Worm (Caenorhabditis elegans) whole organism, L4 larva: ENCODE results near the gene plx-2.
A peak's percentile ranks its signal among the peaks of the same experiment; 100 is the strongest.

ENCODE experiments used
- D1046.2 ChIP-seq: fragments of 200-800 bp; sonication (Bioruptor generic); IDR thresholded peaks from 2 replicates; pipeline ENCODE4 v1.3.6; 2022; ENCODE audit warnings: missing genetic modification characterization, missing compliant biosample characterization
- F10B5.3 ChIP-seq: sonication (generic microtip); optimal IDR thresholded peaks from 2 replicates; lab custom pipeline; 2016; ENCODE audit warnings: mild to moderate bottlenecking, missing genetic modification characterization, missing compliant biosample characterization
- F26F4.8 ChIP-seq: fragments of 200-800 bp; sonication (Bioruptor generic); conservative IDR thresholded peaks from 2 replicates; pipeline ENCODE4 v1.3.6; 2022; ENCODE audit warnings: missing genetic modification characterization, missing compliant biosample characterization
- T26A8.4 ChIP-seq: fragments of 200-800 bp; sonication (Bioruptor generic); IDR thresholded peaks from 2 replicates; pipeline ENCODE4 v1.3.6; 2022; ENCODE audit warnings: missing genetic modification characterization, missing compliant biosample characterization
- aha-1 ChIP-seq: fragments of 150-350 bp; peaks from one replicate; lab custom pipeline; 2014; ENCODE audit warnings: missing biosample characterization, missing genetic modification characterization
- arid-1 ChIP-seq: fragments of 200-800 bp; sonication (Bioruptor generic); conservative IDR thresholded peaks from 2 replicates; pipeline ENCODE4 v1.3.6; 2022; ENCODE audit warnings: missing genetic modification reagents, missing genetic modification characterization, missing compliant biosample characterization
- ceh-20 ChIP-seq: fragments of 200-800 bp; sonication (Bioruptor generic); IDR thresholded peaks from 2 replicates; pipeline ENCODE4 v1.3.6; 2022; ENCODE audit warnings: missing genetic modification reagents, missing genetic modification characterization, missing compliant biosample characterization
- ceh-32 ChIP-seq: sonication (generic microtip); optimal IDR thresholded peaks from 2 replicates; lab custom pipeline; 2016; ENCODE audit warnings: mild to moderate bottlenecking, missing genetic modification characterization, missing compliant biosample characterization; ENCODE audit not compliant: poor library complexity
- ctbp-1 ChIP-seq: fragments of 200-800 bp; sonication (Bioruptor generic); IDR thresholded peaks from 2 replicates; pipeline ENCODE4 v1.3.6; 2022; ENCODE audit warnings: missing genetic modification reagents, missing genetic modification characterization, missing compliant biosample characterization
- daf-16 ChIP-seq, 3 experiments: sonication (generic microtip); optimal IDR thresholded peaks; 2 replicates each; lab custom pipeline; 2016 to 2017; ENCODE audit warnings: missing genetic modification characterization in 3 of 3, missing genetic modification reagents in 3 of 3, mild to moderate bottlenecking in 2 of 3, missing compliant biosample characterization in 2 of 3, missing biosample characterization in 1 of 3, moderate library complexity in 1 of 3
- daf-19 ChIP-seq: fragments of 200-800 bp; sonication (Bioruptor generic); conservative IDR thresholded peaks from 2 replicates; pipeline ENCODE4 v1.3.6; 2022; ENCODE audit warnings: missing genetic modification characterization, missing compliant biosample characterization
- daf-8 ChIP-seq: fragments of 200-800 bp; sonication (Bioruptor generic); IDR thresholded peaks from 2 replicates; pipeline ENCODE4 v1.3.6; 2022; ENCODE audit warnings: missing genetic modification characterization, missing compliant biosample characterization
- dmd-6 ChIP-seq: fragments of 200-800 bp; sonication (Bioruptor generic); IDR thresholded peaks from 2 replicates; pipeline ENCODE4 v1.3.6; 2022; ENCODE audit warnings: missing genetic modification reagents, missing genetic modification characterization, missing compliant biosample characterization
- duxl-1 ChIP-seq: sonication (generic microtip); optimal IDR thresholded peaks from 2 replicates; lab custom pipeline; 2016; ENCODE audit warnings: mild to moderate bottlenecking, missing genetic modification characterization, moderate library complexity, missing compliant biosample characterization; ENCODE audit not compliant: poor library complexity
- dve-1 ChIP-seq: sonication (generic microtip); optimal IDR thresholded peaks from 2 replicates; lab custom pipeline; 2017; ENCODE audit warnings: antibody characterized with exemption, mild to moderate bottlenecking, missing genetic modification characterization, missing compliant biosample characterization; ENCODE audit not compliant: insufficient read depth
- egl-43 ChIP-seq: fragments of 200-800 bp; sonication (Bioruptor generic); IDR thresholded peaks from 2 replicates; pipeline ENCODE4 v1.3.6; 2022; ENCODE audit warnings: missing genetic modification reagents, missing genetic modification characterization, missing compliant biosample characterization
- hif-1 ChIP-seq, 2 experiments: sonication (generic microtip); optimal IDR thresholded peaks; 2 replicates each; lab custom pipeline; 2016 to 2017; ENCODE audit warnings: missing compliant biosample characterization in 2 of 2, missing genetic modification characterization in 2 of 2, missing genetic modification reagents in 2 of 2, missing genotype in 2 of 2, mild to moderate bottlenecking in 1 of 2
- hlh-11 ChIP-seq: fragments of 200-800 bp; sonication (Bioruptor generic); optimal IDR thresholded peaks from 2 replicates; lab custom pipeline; 2018; ENCODE audit warnings: mild to moderate bottlenecking, missing genetic modification characterization, missing compliant biosample characterization
- hlh-30 ChIP-seq: sonication (generic microtip); optimal IDR thresholded peaks from 2 replicates; lab custom pipeline; 2017; ENCODE audit warnings: antibody characterized with exemption, mild to moderate bottlenecking, missing genetic modification characterization, missing compliant biosample characterization; ENCODE audit not compliant: insufficient read depth
- hmg-1.1 ChIP-seq: fragments of 200-800 bp; sonication (Bioruptor generic); IDR thresholded peaks from 2 replicates; pipeline ENCODE4 v1.3.6; 2022; ENCODE audit warnings: missing genetic modification reagents, missing genetic modification characterization, missing compliant biosample characterization
- lin-1 ChIP-seq: fragments of 200-800 bp; sonication (Bioruptor generic); IDR thresholded peaks from 2 replicates; pipeline ENCODE4 v1.3.6; 2022; ENCODE audit warnings: missing genetic modification reagents, missing genetic modification characterization, missing compliant biosample characterization
- lin-13 ChIP-seq: fragments of 150-350 bp; optimal IDR thresholded peaks from 2 replicates; lab custom pipeline; 2014; ENCODE audit warnings: missing biosample characterization, missing genetic modification reagents, missing genetic modification characterization
- lin-15B ChIP-seq: fragments of 150-350 bp; sonication (generic microtip); optimal IDR thresholded peaks from 3 replicates; lab custom pipeline; 2014; ENCODE audit warnings: missing biosample characterization, missing genetic modification characterization
- lin-29 ChIP-seq: fragments of 200-800 bp; sonication (Bioruptor generic); IDR thresholded peaks from 2 replicates; pipeline ENCODE4 v1.3.6; 2022; ENCODE audit warnings: missing genetic modification reagents, missing genetic modification characterization, missing compliant biosample characterization
- lin-38 ChIP-seq: fragments of 200-800 bp; sonication (Bioruptor generic); IDR thresholded peaks from 2 replicates; pipeline ENCODE4 v1.3.6; 2022; ENCODE audit warnings: missing genetic modification reagents, missing genetic modification characterization, missing compliant biosample characterization
- mdl-1 ChIP-seq, 2 experiments: fragments of 150-350 bp in 1 of 2; sonication (generic microtip) in 1 of 2; optimal IDR thresholded peaks; 2 replicates each; lab custom pipeline; 2014 to 2017; ENCODE audit warnings: missing biosample characterization in 2 of 2, missing genetic modification characterization in 2 of 2
- mdt-29 ChIP-seq: fragments of 200-800 bp; sonication (Bioruptor generic); IDR thresholded peaks from 2 replicates; pipeline ENCODE4 v1.3.6; 2022; ENCODE audit warnings: missing genetic modification reagents, missing genetic modification characterization, missing compliant biosample characterization
- mes-2 ChIP-seq: sonication (generic microtip); optimal IDR thresholded peaks from 2 replicates; lab custom pipeline; 2016; ENCODE audit warnings: missing genotype, mild to moderate bottlenecking, missing genetic modification characterization, missing compliant biosample characterization; ENCODE audit not compliant: poor library complexity, severe bottlenecking
- mxl-3 ChIP-seq: fragments of 200-800 bp; sonication (Bioruptor generic); optimal IDR thresholded peaks from 2 replicates; lab custom pipeline; 2018; ENCODE audit warnings: mild to moderate bottlenecking, missing genetic modification characterization, missing compliant biosample characterization
- nhr-10 ChIP-seq: fragments of 150-350 bp; optimal IDR thresholded peaks from 2 replicates; lab custom pipeline; 2014; ENCODE audit warnings: missing biosample characterization, missing genetic modification characterization
- nhr-11 ChIP-seq: fragments of 150-350 bp; optimal IDR thresholded peaks from 2 replicates; lab custom pipeline; 2014; ENCODE audit warnings: missing biosample characterization, missing genetic modification characterization
- nhr-25 ChIP-seq: sonication (generic microtip); optimal IDR thresholded peaks from 2 replicates; lab custom pipeline; 2017; ENCODE audit warnings: missing genetic modification characterization, mild to moderate bottlenecking, missing compliant biosample characterization, antibody characterized with exemption, moderate library complexity, borderline replicate concordance; ENCODE audit not compliant: insufficient read depth
- nhr-28 ChIP-seq: fragments of 150-350 bp; optimal IDR thresholded peaks from 2 replicates; lab custom pipeline; 2014; ENCODE audit warnings: missing biosample characterization, missing genetic modification characterization
- nhr-48 ChIP-seq: sonication (generic microtip); optimal IDR thresholded peaks from 2 replicates; lab custom pipeline; 2016; ENCODE audit warnings: mild to moderate bottlenecking, missing genetic modification characterization, missing compliant biosample characterization
- nhr-76 ChIP-seq: fragments of 150-350 bp; optimal IDR thresholded peaks from 2 replicates; lab custom pipeline; 2014; ENCODE audit warnings: missing biosample characterization, missing genetic modification characterization
- nhr-77 ChIP-seq: fragments of 150-350 bp; optimal IDR thresholded peaks from 2 replicates; lab custom pipeline; 2014; ENCODE audit warnings: missing biosample characterization, missing genetic modification characterization
- pqm-1 ChIP-seq: sonication (generic microtip); optimal IDR thresholded peaks from 2 replicates; lab custom pipeline; 2017; ENCODE audit warnings: missing biosample characterization, missing genetic modification characterization
- sdz-12 ChIP-seq: fragments of 200-800 bp; sonication (Bioruptor generic); optimal IDR thresholded peaks from 2 replicates; lab custom pipeline; 2018; ENCODE audit warnings: mild to moderate bottlenecking, missing genetic modification characterization, missing compliant biosample characterization
- set-16 ChIP-seq: fragments of 200-800 bp; sonication (Bioruptor generic); IDR thresholded peaks from 2 replicates; pipeline ENCODE4 v1.3.6; 2022; ENCODE audit warnings: missing genetic modification reagents, missing genetic modification characterization, missing compliant biosample characterization
- spr-1 ChIP-seq: sonication (generic microtip); optimal IDR thresholded peaks from 2 replicates; lab custom pipeline; 2016; ENCODE audit warnings: mild to moderate bottlenecking, missing genetic modification characterization, missing compliant biosample characterization
- tra-1 ChIP-seq: fragments of 200-800 bp; sonication (Bioruptor generic); IDR thresholded peaks from 2 replicates; pipeline ENCODE4 v1.3.6; 2022; ENCODE audit warnings: missing genetic modification reagents, missing genetic modification characterization, missing compliant biosample characterization
- unc-62 ChIP-seq, 3 experiments: fragments of 150-350 bp in 1 of 3; sonication (generic microtip); optimal IDR thresholded peaks in 2 of 3; peaks in 1 of 3; 1 replicate in 1 of 3; 2 replicates in 2 of 3; lab custom pipeline; 2014 to 2017; ENCODE audit warnings: missing biosample characterization in 3 of 3, missing genetic modification characterization in 3 of 3, missing genetic modification reagents in 3 of 3, missing genotype in 1 of 3
- vab-7 ChIP-seq: fragments of 200-800 bp; sonication (Bioruptor generic); IDR thresholded peaks from 2 replicates; pipeline ENCODE4 v1.3.6; 2022; ENCODE audit warnings: missing genetic modification reagents, missing genetic modification characterization, missing compliant biosample characterization
- zag-1 ChIP-seq: fragments of 150-350 bp; optimal IDR thresholded peaks from 2 replicates; lab custom pipeline; 2014; ENCODE audit warnings: missing biosample characterization, missing genetic modification characterization
- zfp-2 ChIP-seq: sonication (generic microtip); optimal IDR thresholded peaks from 2 replicates; lab custom pipeline; 2016; ENCODE audit warnings: mild to moderate bottlenecking, missing genetic modification characterization, missing compliant biosample characterization
- zfp-3 ChIP-seq: fragments of 200-800 bp; sonication (Bioruptor generic); conservative IDR thresholded peaks from 2 replicates; pipeline ENCODE4 v1.3.6; 2022; ENCODE audit warnings: missing genetic modification reagents, missing genetic modification characterization, missing compliant biosample characterization
- zip-2 ChIP-seq: fragments of 150-350 bp; optimal IDR thresholded peaks from 2 replicates; lab custom pipeline; 2014; ENCODE audit warnings: missing biosample characterization, missing genetic modification characterization

Gene plx-2

DNA sequence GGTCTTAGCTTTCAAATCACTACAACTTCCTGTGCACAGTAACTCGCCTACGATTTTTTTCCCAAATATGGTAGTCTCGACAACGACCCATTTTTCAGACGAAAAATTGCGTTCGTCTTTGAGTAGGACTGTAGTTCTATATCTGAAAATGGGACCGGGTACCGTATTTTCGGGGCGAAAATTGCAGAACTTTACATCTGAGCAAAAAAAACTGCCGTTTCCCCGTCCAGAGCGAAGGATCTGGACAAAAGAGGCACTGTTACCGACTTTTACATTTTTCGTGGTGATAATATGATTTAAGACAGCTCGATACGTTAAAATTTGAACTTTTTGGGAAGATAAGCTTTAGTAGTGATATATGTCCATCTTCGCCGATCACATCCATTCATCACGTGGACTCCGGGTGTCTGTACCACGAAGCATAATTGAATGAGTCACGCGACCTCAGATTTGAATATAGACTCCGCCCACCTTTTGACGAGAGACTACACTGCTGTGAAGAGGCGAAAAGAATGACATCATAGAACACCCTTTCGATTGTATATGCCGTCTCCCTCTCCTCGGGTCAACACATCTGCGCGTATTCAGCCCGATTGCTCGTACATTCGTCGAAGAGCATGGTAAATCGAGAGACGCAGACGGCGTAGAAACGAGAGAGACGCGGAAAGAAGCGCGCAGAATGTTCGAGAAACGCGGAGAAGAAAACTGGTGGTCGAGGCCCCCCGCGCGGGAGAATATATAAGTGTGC lies 19.8 kb downstream of the plx-2 start:
- TF ChIP-seq T26A8.4 (GFP tag; lab: Robert Waterston, UW): peak; percentile 76
- TF ChIP-seq mxl-3 (GFP tag; lab: Kevin White, UChicago): peak; percentile 70
- peak; percentile 56 for TF ChIP-seq mes-2
- TF ChIP-seq F26F4.8: no peak
- TF ChIP-seq daf-19 (GFP tag; lab: Robert Waterston, UW): 0 out of 2 replicates have a peak, but pooled peaks have one; percentile 8
- peak; percentile 95 for TF ChIP-seq dve-1 (tag; lab: Kevin White, UChicago)
- peak; percentile 96 for TF ChIP-seq hlh-11
- peak in 1 of 2 experiments; percentile 89 for TF ChIP-seq daf-16 (GFP tag; optimal IDR thresholded peaks at IDR 0.05; lab: Kevin White, UChicago)
- peak; percentile 69 for TF ChIP-seq daf-16 (tag; optimal IDR thresholded peaks at IDR 0.05; lab: Kevin White, UChicago)
- TF ChIP-seq duxl-1 (tag; lab: Kevin White, UChicago): no peak
- peak; percentile 62; the same call in 1 of the 2 replicates for TF ChIP-seq arid-1
- peak; percentile 58 for TF ChIP-seq zip-2
- peak; percentile 36 for TF ChIP-seq ceh-32 (tag; lab: Kevin White, UChicago)
- TF ChIP-seq lin-13 (GFP tag; lab: Kevin White, UChicago): no peak
- no peak for TF ChIP-seq pqm-1
- peak; percentile 36 for TF ChIP-seq nhr-28 (tag; lab: Kevin White, UChicago)
- TF ChIP-seq sdz-12 (GFP tag; lab: Kevin White, UChicago): no peak
- TF ChIP-seq unc-62 (GFP tag; optimal IDR thresholded peaks at IDR 0.05 in 1 of 2; lab: Kevin White, UChicago): peak in 1 of 2 experiments; percentile 99
- TF ChIP-seq unc-62 (tag; optimal IDR thresholded peaks at IDR 0.05; lab: Kevin White, UChicago): no peak
- peak; percentile 64; the same call in 1 of the 2 replicates for TF ChIP-seq ctbp-1 (GFP tag; lab: Robert Waterston, UW)
- peak; percentile 94 for TF ChIP-seq mdt-29 (GFP tag; lab: Robert Waterston, UW)
- no peak for TF ChIP-seq D1046.2 (GFP tag; lab: Robert Waterston, UW)
- TF ChIP-seq ceh-20 (GFP tag; lab: Robert Waterston, UW): 0 out of 2 replicates have a peak, but pooled peaks have one; percentile 34
- TF ChIP-seq nhr-48 (tag; lab: Kevin White, UChicago): peak; percentile 81
- peak; percentile 61 for TF ChIP-seq nhr-77
- no peak for TF ChIP-seq zag-1 (tag; lab: Kevin White, UChicago)
- no peak for TF ChIP-seq zfp-2 (tag; lab: Kevin White, UChicago)
- peak; percentile 89 for TF ChIP-seq hlh-30 (tag; lab: Kevin White, UChicago)
- TF ChIP-seq lin-38: peak; percentile 74
- peak; percentile 61 for TF ChIP-seq hmg-1.1 (GFP tag; lab: Robert Waterston, UW)
- no peak for TF ChIP-seq tra-1 (GFP tag; lab: Robert Waterston, UW)
- TF ChIP-seq set-16 (GFP tag; lab: Robert Waterston, UW): peak; percentile 90
- TF ChIP-seq aha-1 (tag; lab: Kevin White, UChicago): peak; percentile 98
- TF ChIP-seq zfp-3 (GFP tag; lab: Robert Waterston, UW): no peak
- peak; percentile 69; the same call in 1 of the 2 replicates for TF ChIP-seq lin-29 (GFP tag; lab: Robert Waterston, UW)
- no peak for TF ChIP-seq nhr-11 (tag; lab: Kevin White, UChicago)
- peak; percentile 62 for TF ChIP-seq nhr-10 (tag; lab: Kevin White, UChicago)
- TF ChIP-seq lin-15B: no peak
- peak; percentile 34 for TF ChIP-seq dmd-6 (GFP tag; lab: Robert Waterston, UW)
- TF ChIP-seq nhr-76 (tag; lab: Kevin White, UChicago): no peak
- TF ChIP-seq egl-43 (GFP tag; lab: Robert Waterston, UW): 0 out of 2 replicates have a peak, but pooled peaks have one; percentile 24
- TF ChIP-seq hif-1 (tag; optimal IDR thresholded peaks at IDR 0.05; lab: Kevin White, UChicago): peak; percentile 90 to 99
- no peak for TF ChIP-seq vab-7 (GFP tag; lab: Robert Waterston, UW)
- TF ChIP-seq nhr-25 (tag; lab: Kevin White, UChicago): peak; percentile 82
- peak; percentile 55 for TF ChIP-seq spr-1 (tag; lab: Kevin White, UChicago)
- TF ChIP-seq daf-8 (GFP tag; lab: Robert Waterston, UW): no peak
- no peak for TF ChIP-seq lin-1
- peak in 1 of 2 experiments; percentile 73 for TF ChIP-seq mdl-1 (tag; optimal IDR thresholded peaks at IDR 0.05; lab: Kevin White, UChicago)
- TF ChIP-seq F10B5.3 (tag; lab: Kevin White, UChicago): peak; percentile 42
